Worm (Caenorhabditis elegans): ENCODE results near the gene Y45G5AM.7.

The Y45G5AM.7 gene

DNA sequence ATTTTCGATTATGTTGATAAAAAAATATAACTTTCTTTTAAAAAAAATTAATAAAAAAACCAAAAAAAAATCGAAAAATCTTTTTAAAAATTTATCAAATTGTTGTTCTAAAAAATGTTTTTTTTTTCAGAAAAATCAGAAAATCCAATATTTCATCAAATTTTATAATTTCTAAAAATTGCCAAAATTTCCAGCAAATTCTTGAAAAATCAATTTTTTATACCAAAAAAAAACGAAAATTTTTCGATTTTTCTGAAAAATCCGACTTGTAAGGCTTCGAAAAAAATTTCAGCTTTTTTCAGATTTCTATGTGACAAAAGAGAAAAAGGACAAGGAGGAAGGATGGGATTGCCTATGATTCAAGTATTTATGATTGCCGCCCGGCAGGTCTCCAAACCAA, 34.4 kb upstream of the Y45G5AM.7 start, which contains the start of gene H43I07.1:
Gene H43I07.1, plus strand, starts transcription at position 301 of the 400 bp plus-strand sequence.
- TF ChIP-seq gei-8 (GFP tag; optimal IDR thresholded peaks at IDR 0.05): no peak
- TF ChIP-seq ceh-28 (tag; optimal IDR thresholded peaks at IDR 0.05): no peak
- no peak for TF ChIP-seq D1046.2 (GFP tag; IDR thresholded peaks at IDR 0.05)
- no peak for TF ChIP-seq Y75B8A.6 (GFP tag; IDR thresholded peaks at IDR 0.05)
- no peak for TF ChIP-seq zip-11 (GFP tag; IDR thresholded peaks at IDR 0.05)
- no peak for TF ChIP-seq F10B5.3 (tag; optimal IDR thresholded peaks at IDR 0.05)
- TF ChIP-seq nhr-28 (tag; optimal IDR thresholded peaks at IDR 0.05): no peak
- TF ChIP-seq madf-9 (GFP tag; conservative IDR thresholded peaks at IDR 0.05): no peak

- TF ChIP-seq nhr-6 (tag; optimal IDR thresholded peaks at IDR 0.05): no peak
- no peak for TF ChIP-seq dmd-6 (GFP tag; IDR thresholded peaks at IDR 0.05)
- no peak for TF ChIP-seq ceh-44 (GFP tag; IDR thresholded peaks at IDR 0.05)
- no peak for TF ChIP-seq aly-2 (tag; optimal IDR thresholded peaks at IDR 0.05)
- TF ChIP-seq ztf-11 (tag; optimal IDR thresholded peaks at IDR 0.05): no peak
- TF ChIP-seq mxl-2 (GFP tag; conservative IDR thresholded peaks at IDR 0.05): no peak
- TF ChIP-seq dmd-8 (GFP tag; IDR thresholded peaks at IDR 0.05): no peak
- TF ChIP-seq daf-8 (GFP tag; IDR thresholded peaks at IDR 0.05): no peak
- no peak for TF ChIP-seq vab-7 (GFP tag; IDR thresholded peaks at IDR 0.05)
- no peak for TF ChIP-seq nhr-10 (tag; optimal IDR thresholded peaks at IDR 0.05)
- no peak for TF ChIP-seq hlh-11 (tag; optimal IDR thresholded peaks at IDR 0.05)
- TF ChIP-seq mxl-3 (GFP tag; optimal IDR thresholded peaks at IDR 0.05): no peak
- no peak for TF ChIP-seq ces-1 (GFP tag; optimal IDR thresholded peaks at IDR 0.05)
Observed at ce11 chrV:4199185-4199584, 29.1 kb upstream of the Y45G5AM.7 start, which contains the start of gene rpac-40. TSS of gene rpac-40 (plus strand) at chrV:4199485.

DNA sequence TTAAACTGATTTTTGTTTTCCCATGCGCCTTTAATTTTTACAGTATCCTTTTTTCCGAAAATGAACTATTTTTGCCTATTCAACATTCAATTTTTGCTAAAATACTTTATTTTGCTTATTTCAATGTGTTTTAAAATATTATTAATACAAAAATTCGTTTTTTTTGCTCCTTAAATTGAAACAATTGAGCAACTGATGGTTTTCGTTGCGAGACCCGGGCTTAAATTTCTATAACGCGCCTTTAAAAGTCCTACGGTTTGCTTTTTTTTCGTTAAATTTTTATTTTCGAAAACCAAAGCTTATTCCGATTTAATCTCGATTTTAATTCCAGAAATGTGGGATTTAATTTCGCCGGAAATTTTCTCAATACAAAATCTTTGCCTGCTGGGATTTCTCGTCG, 25.2 kb upstream of the Y45G5AM.7 start, which contains the start of gene algn-5:
Gene algn-5, plus strand, starts transcription at position 295 of the 400 bp plus-strand sequence.
- TF ChIP-seq php-3 (GFP tag; IDR thresholded peaks at IDR 0.05) (no peak), F37D6.2 (tag; optimal IDR thresholded peaks at IDR 0.05) (no peak), tra-1 (GFP tag; IDR thresholded peaks at IDR 0.05) (no peak), dmd-8 (GFP tag; IDR thresholded peaks at IDR 0.05) (no peak), nhr-237 (tag; optimal IDR thresholded peaks at IDR 0.05) (no peak), pqm-1 (tag; optimal IDR thresholded peaks at IDR 0.05) (no peak), nhr-28 (tag; optimal IDR thresholded peaks at IDR 0.05) (no peak), jun-1 (tag; optimal IDR thresholded peaks at IDR 0.05) (no peak), nhr-102 (tag; optimal IDR thresholded peaks at IDR 0.05) (no peak), ZK337.2 (GFP tag; IDR thresholded peaks at IDR 0.05) (no peak), hlh-11 (tag; optimal IDR thresholded peaks at IDR 0.05) (no peak), daf-16 (GFP tag; optimal IDR thresholded peaks at IDR 0.05) (no peak), daf-16 (tag; optimal IDR thresholded peaks at IDR 0.05) (no peak), saeg-2 (GFP tag; IDR thresholded peaks at IDR 0.05) (no peak), zip-11 (GFP tag; IDR thresholded peaks at IDR 0.05) (no peak), madf-9 (GFP tag; conservative IDR thresholded peaks at IDR 0.05) (no peak), mdt-29 (GFP tag; IDR thresholded peaks at IDR 0.05) (no peak), mes-2 (tag; optimal IDR thresholded peaks at IDR 0.05; ENCODE audit: poor library complexity, severe bottlenecking) (no peak), D1046.2 (GFP tag; IDR thresholded peaks at IDR 0.05) (no peak), unc-130 (GFP tag; optimal IDR thresholded peaks at IDR 0.05) (no peak), set-16 (GFP tag; IDR thresholded peaks at IDR 0.05) (no peak)

- peak; percentile 81 for TF ChIP-seq mxl-3 (GFP tag; optimal IDR thresholded peaks at IDR 0.05)
- peak; percentile 60 for TF ChIP-seq duxl-1 (tag; optimal IDR thresholded peaks at IDR 0.05; ENCODE audit: poor library complexity)
- no peak for TF ChIP-seq F49E8.2 (tag; optimal IDR thresholded peaks at IDR 0.05; ENCODE audit: borderline replicate concordance)
- TF ChIP-seq lir-3 (tag; optimal IDR thresholded peaks at IDR 0.05): no peak
- no peak for TF ChIP-seq fos-1 (tag; optimal IDR thresholded peaks at IDR 0.05)
- TF ChIP-seq hlh-30 (tag; optimal IDR thresholded peaks at IDR 0.05; ENCODE audit: insufficient read depth): peak; percentile 74
- TF ChIP-seq daf-16 (GFP tag; optimal IDR thresholded peaks at IDR 0.05): no peak
- peak; percentile 53 for TF ChIP-seq daf-16 (tag; optimal IDR thresholded peaks at IDR 0.05)
- TF ChIP-seq nhr-25 (tag; optimal IDR thresholded peaks at IDR 0.05; ENCODE audit: borderline replicate concordance, insufficient read depth): no peak
- no peak for TF ChIP-seq lin-15B (tag; optimal IDR thresholded peaks at IDR 0.05)
- peak; percentile 52 for TF ChIP-seq nhr-77 (tag; optimal IDR thresholded peaks at IDR 0.05)
- TF ChIP-seq mdt-29 (GFP tag; IDR thresholded peaks at IDR 0.05): no peak
- no peak for TF ChIP-seq T20F7.1 (GFP tag; optimal IDR thresholded peaks at IDR 0.05)
- TF ChIP-seq nhr-48 (tag; optimal IDR thresholded peaks at IDR 0.05): peak; percentile 56
Observed at ce11 chrV:4194587-4195211, 24.7 kb upstream of the Y45G5AM.7 start, which contains the start of gene Y45G5AM.9. TSS of gene Y45G5AM.9 (minus strand) at chrV:4194637.
